Fruit fly (Drosophila melanogaster) whole organism, prepupa: ENCODE results near the gene rempA.

Experiments
- Blimp-1 ChIP-seq: fragments of 200-800 bp; sonication (Bioruptor generic); optimal IDR thresholded peaks from 3 replicates; lab custom pipeline; 2017; ENCODE audit warnings: missing biosample characterization, missing genetic modification characterization, mild to moderate bottlenecking, moderate library complexity, missing genetic modification reagents
- CG10631 ChIP-seq: fragments of 200-800 bp; sonication (Bioruptor generic); optimal IDR thresholded peaks from 2 replicates; lab custom pipeline; 2016; ENCODE audit warnings: missing biosample characterization, missing genetic modification characterization
- CG11294 ChIP-seq: fragments of 200-800 bp; sonication (Bioruptor generic); IDR thresholded peaks from 2 replicates; pipeline ENCODE4 v1.3.6; 2022; ENCODE audit warnings: missing biosample characterization, missing genetic modification characterization
- CG11902 ChIP-seq: fragments of 200-800 bp; sonication (Bioruptor generic); optimal IDR thresholded peaks from 3 replicates; lab custom pipeline; 2016; ENCODE audit warnings: missing biosample characterization, missing genetic modification characterization
- CG15336 ChIP-seq: fragments of 200-800 bp; sonication (Bioruptor generic); IDR thresholded peaks from 2 replicates; pipeline ENCODE4 v1.3.6; 2022; ENCODE audit warnings: missing biosample characterization, missing genetic modification characterization
- CG1621 ChIP-seq: fragments of 200-800 bp; sonication (Bioruptor generic); optimal IDR thresholded peaks from 3 replicates; lab custom pipeline; 2018; ENCODE audit warnings: missing biosample characterization, mild to moderate bottlenecking, missing genetic modification characterization
- CG16779 ChIP-seq: fragments of 200-800 bp; sonication (Bioruptor generic); optimal IDR thresholded peaks from 3 replicates; lab custom pipeline; 2017; ENCODE audit warnings: missing biosample characterization, mild to moderate bottlenecking, missing genetic modification characterization
- CG3032 ChIP-seq: fragments of 200-800 bp; optimal IDR thresholded peaks from 2 replicates; lab custom pipeline; 2019; ENCODE audit warnings: missing biosample characterization, mild to moderate bottlenecking, missing genetic modification characterization, moderate library complexity
- CG31627 ChIP-seq: fragments of 200-800 bp; sonication (Bioruptor generic); optimal IDR thresholded peaks from 3 replicates; lab custom pipeline; 2016; ENCODE audit warnings: missing biosample characterization, missing genetic modification characterization
- CG32006 ChIP-seq: fragments of 200-800 bp; sonication (Bioruptor generic); optimal IDR thresholded peaks from 3 replicates; lab custom pipeline; 2017; ENCODE audit warnings: missing biosample characterization, mild to moderate bottlenecking, missing genetic modification characterization
- CG34406 ChIP-seq: fragments of 200-800 bp; sonication (Bioruptor generic); optimal IDR thresholded peaks from 3 replicates; lab custom pipeline; 2016; ENCODE audit warnings: missing biosample characterization, missing genetic modification characterization
- CG3919 ChIP-seq: fragments of 200-800 bp; sonication (Bioruptor generic); optimal IDR thresholded peaks from 3 replicates; lab custom pipeline; 2016; ENCODE audit warnings: missing biosample characterization, missing genetic modification characterization
- CG6276 ChIP-seq: fragments of 200-800 bp; sonication (Bioruptor generic); optimal IDR thresholded peaks from 2 replicates; lab custom pipeline; 2017; ENCODE audit warnings: missing biosample characterization, mild to moderate bottlenecking, missing genetic modification characterization
- CG6792 ChIP-seq: fragments of 200-800 bp; sonication (Bioruptor generic); optimal IDR thresholded peaks from 3 replicates; lab custom pipeline; 2016; ENCODE audit warnings: missing biosample characterization, missing genetic modification characterization
- CG6808 ChIP-seq: fragments of 200-800 bp; sonication (Bioruptor generic); optimal IDR thresholded peaks from 3 replicates; lab custom pipeline; 2017; ENCODE audit warnings: missing biosample characterization, missing genetic modification characterization, mild to moderate bottlenecking, moderate library complexity, missing genetic modification reagents
- CG7368 ChIP-seq: fragments of 200-800 bp; sonication (Bioruptor generic); optimal IDR thresholded peaks from 3 replicates; lab custom pipeline; 2016; ENCODE audit warnings: missing biosample characterization, missing genetic modification characterization
- CG8632 ChIP-seq: fragments of 200-800 bp; sonication (Bioruptor generic); optimal IDR thresholded peaks from 3 replicates; lab custom pipeline; 2016; ENCODE audit warnings: missing biosample characterization, missing genetic modification characterization
- CG9139 ChIP-seq: fragments of 200-800 bp; sonication (Bioruptor generic); optimal IDR thresholded peaks from 3 replicates; lab custom pipeline; 2017; ENCODE audit warnings: missing biosample characterization, mild to moderate bottlenecking, missing genetic modification characterization
- Eip78C ChIP-seq: fragments of 200-800 bp; sonication (Bioruptor generic); peaks from one replicate; lab custom pipeline; 2016; ENCODE audit warnings: missing biosample characterization, missing genetic modification characterization
- Eip93F ChIP-seq: fragments of 200-800 bp; sonication (Bioruptor generic); optimal IDR thresholded peaks from 2 replicates; lab custom pipeline; 2016; ENCODE audit warnings: missing biosample characterization, mild to moderate bottlenecking, missing genetic modification characterization
- Ets96B ChIP-seq: fragments of 200-800 bp; optimal IDR thresholded peaks from 2 replicates; lab custom pipeline; 2019; ENCODE audit warnings: missing biosample characterization, mild to moderate bottlenecking, missing genetic modification characterization, moderate library complexity
- Hr38 ChIP-seq: sonication (Bioruptor generic); optimal IDR thresholded peaks from 2 replicates; lab custom pipeline; 2016; ENCODE audit warnings: missing biosample characterization, missing genetic modification characterization
- Hr39 ChIP-seq: fragments of 200-800 bp; sonication (Bioruptor generic); optimal IDR thresholded peaks from 2 replicates; lab custom pipeline; 2016; ENCODE audit warnings: missing biosample characterization, missing genetic modification characterization
- Hr4 ChIP-seq: fragments of 200-800 bp; sonication (Bioruptor generic); optimal IDR thresholded peaks from 3 replicates; lab custom pipeline; 2016; ENCODE audit warnings: missing biosample characterization, missing genetic modification characterization
- Lpt ChIP-seq: fragments of 200-800 bp; sonication (Bioruptor generic); optimal IDR thresholded peaks from 3 replicates; lab custom pipeline; 2016; ENCODE audit warnings: missing biosample characterization, missing genetic modification characterization
- Met ChIP-seq: fragments of 200-800 bp; sonication (Bioruptor generic); optimal IDR thresholded peaks from 3 replicates; lab custom pipeline; 2016; ENCODE audit warnings: missing biosample characterization, missing genetic modification characterization
- Smox ChIP-seq: fragments of 200-800 bp; sonication (Bioruptor generic); optimal IDR thresholded peaks from 3 replicates; lab custom pipeline; 2016; ENCODE audit warnings: missing biosample characterization, missing genetic modification characterization
- Sox14 ChIP-seq: fragments of 200-800 bp; sonication (Bioruptor generic); optimal IDR thresholded peaks from 3 replicates; lab custom pipeline; 2016; ENCODE audit warnings: missing biosample characterization, missing genetic modification characterization
- Sox15 ChIP-seq: fragments of 200-800 bp; sonication (Bioruptor generic); optimal IDR thresholded peaks from 3 replicates; lab custom pipeline; 2016; ENCODE audit warnings: missing biosample characterization, missing genetic modification characterization
- achi ChIP-seq: fragments of 200-800 bp; sonication (Bioruptor generic); optimal IDR thresholded peaks from 3 replicates; lab custom pipeline; 2016; ENCODE audit warnings: missing biosample characterization, missing genetic modification characterization
- cyc ChIP-seq: fragments of 200-800 bp; sonication (Bioruptor generic); optimal IDR thresholded peaks from 3 replicates; lab custom pipeline; 2016; ENCODE audit warnings: missing biosample characterization, missing genetic modification characterization
- dac ChIP-seq: fragments of 200-800 bp; sonication (Bioruptor generic); optimal IDR thresholded peaks from 2 replicates; lab custom pipeline; 2017; ENCODE audit warnings: missing biosample characterization, mild to moderate bottlenecking, missing genetic modification characterization
- eg ChIP-seq: fragments of 200-800 bp; sonication (Bioruptor generic); IDR thresholded peaks from 3 replicates; pipeline ENCODE4 v1.3.6; 2022; ENCODE audit warnings: missing biosample characterization, missing genetic modification characterization
- esn ChIP-seq: fragments of 200-800 bp; sonication (Bioruptor generic); optimal IDR thresholded peaks from 2 replicates; lab custom pipeline; 2016; ENCODE audit warnings: missing biosample characterization, mild to moderate bottlenecking, missing genetic modification characterization, moderate library complexity
- fd85E ChIP-seq: fragments of 200-800 bp; sonication (Bioruptor generic); optimal IDR thresholded peaks from 3 replicates; lab custom pipeline; 2016; ENCODE audit warnings: missing biosample characterization, missing genetic modification characterization
- salr ChIP-seq, 2 experiments: fragments of 200-800 bp; sonication (Bioruptor generic); optimal IDR thresholded peaks; 3 replicates each; lab custom pipeline; 2016 to 2018; ENCODE audit warnings: missing biosample characterization in 2 of 2, missing genetic modification characterization in 2 of 2, mild to moderate bottlenecking in 1 of 2
- ss ChIP-seq, 2 experiments: fragments of 200-800 bp; sonication (Bioruptor generic); optimal IDR thresholded peaks; 2 replicates in 1 of 2; 3 replicates in 1 of 2; lab custom pipeline; 2017 to 2018; ENCODE audit warnings: mild to moderate bottlenecking in 2 of 2, missing biosample characterization in 2 of 2, missing genetic modification characterization in 2 of 2, moderate library complexity in 1 of 2
- svp ChIP-seq: fragments of 200-800 bp; sonication (Bioruptor generic); peaks from one replicate; lab custom pipeline; 2016; ENCODE audit warnings: missing biosample characterization, missing genetic modification characterization
- topi ChIP-seq: fragments of 200-800 bp; sonication (Bioruptor generic); optimal IDR thresholded peaks from 3 replicates; lab custom pipeline; 2016; ENCODE audit warnings: missing biosample characterization, missing genetic modification characterization
- vri ChIP-seq: fragments of 200-800 bp; sonication (Bioruptor generic); optimal IDR thresholded peaks from 3 replicates; lab custom pipeline; 2016; ENCODE audit warnings: missing biosample characterization, mild to moderate bottlenecking, missing genetic modification characterization

rempA gene

DNA sequence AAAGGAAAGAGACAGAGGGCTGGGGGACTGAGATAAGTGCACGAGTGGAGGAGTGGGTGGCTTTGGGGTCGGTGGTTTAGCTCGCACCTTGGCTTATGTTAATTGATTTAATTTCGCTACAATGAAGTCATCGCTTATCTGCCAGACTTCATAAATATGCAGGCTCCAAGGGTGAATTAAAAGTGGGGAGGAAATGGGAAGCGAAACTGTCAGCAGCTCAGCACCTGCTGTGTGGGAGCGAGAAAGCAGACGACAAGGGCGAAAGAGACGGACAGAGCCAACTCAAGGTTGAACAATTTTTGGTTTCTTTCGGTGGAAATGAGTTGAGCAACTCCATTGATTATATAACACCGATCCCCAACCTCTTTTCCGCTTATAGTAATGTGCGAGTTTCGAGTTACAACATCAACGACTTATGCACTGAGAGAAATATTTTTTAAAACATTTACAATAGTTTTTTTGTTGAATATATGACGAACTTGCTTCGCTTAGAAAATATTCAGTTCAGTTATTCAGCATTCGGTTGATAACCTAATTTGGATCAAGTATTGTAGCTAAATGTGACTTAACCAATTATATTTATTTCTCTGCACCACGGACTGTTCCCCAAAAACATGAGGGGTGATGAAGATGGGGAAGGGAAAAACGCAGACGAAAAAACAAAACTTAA is 39.6 kb downstream of the rempA start (continued):
- peak; percentile 59 for TF ChIP-seq vri (GFP tag; lab: Kevin White, UChicago)
- TF ChIP-seq eg, result 0 out of 3 replicates have a peak, but pooled peaks have one; percentile 44
- TF ChIP-seq cyc, result peak; percentile 47
- TF ChIP-seq esn (GFP tag; lab: Kevin White, UChicago), result peak; percentile 62
- peak; percentile 13 for TF ChIP-seq CG32006 (GFP tag; lab: Kevin White, UChicago)
- TF ChIP-seq CG6792 (GFP tag; lab: Kevin White, UChicago), result peak; percentile 65
- TF ChIP-seq Met (GFP tag; lab: Kevin White, UChicago), result peak; percentile 65
- TF ChIP-seq topi, result peak; percentile 63

DNA sequence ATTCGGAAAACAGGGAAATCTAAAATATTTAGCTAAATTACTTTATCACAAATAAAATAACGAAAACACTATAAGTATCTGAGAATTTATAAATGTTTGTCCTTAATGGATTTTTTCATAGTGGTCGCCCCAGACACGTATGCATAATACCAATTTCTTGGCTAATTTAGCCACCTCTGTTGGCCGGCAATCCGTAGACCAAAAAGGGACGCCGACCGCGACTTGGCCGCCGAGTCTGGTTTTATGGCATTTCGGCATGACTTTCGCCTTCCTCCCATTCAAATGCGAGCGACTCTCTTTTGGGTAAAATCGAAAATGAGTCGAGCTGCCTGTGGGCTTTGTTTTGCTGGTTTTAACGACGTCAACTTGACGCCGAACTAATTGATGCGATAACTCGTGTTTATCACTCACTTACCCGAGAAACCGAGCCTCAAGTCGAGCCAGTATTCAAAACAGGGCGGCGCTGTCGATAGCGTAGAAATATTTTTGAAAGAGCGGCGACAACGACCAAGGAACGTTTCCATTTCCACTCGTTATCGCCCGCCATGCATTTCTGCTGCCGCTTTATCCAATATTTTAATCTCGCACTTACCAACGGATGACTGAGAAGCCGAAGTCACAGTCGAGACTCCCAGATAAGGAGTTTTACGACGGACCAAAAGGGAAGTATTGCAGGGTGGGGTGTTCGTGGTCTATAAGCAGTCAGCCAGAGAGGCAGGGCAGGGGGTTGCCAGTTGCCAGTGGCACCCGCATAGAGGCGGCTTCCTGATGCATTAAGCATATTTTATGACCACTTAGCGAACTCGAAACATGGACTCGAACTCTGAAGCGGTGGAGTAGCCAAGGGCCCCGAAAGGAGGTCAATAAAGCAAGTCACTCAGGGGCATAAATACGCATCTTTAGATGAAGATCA is 40.9 kb downstream of the rempA start:
- no peak for TF ChIP-seq CG3919
- no peak for TF ChIP-seq CG7368 (GFP tag; lab: Kevin White, UChicago)
- TF ChIP-seq Eip78C (GFP tag; lab: Kevin White, UChicago), result peak; percentile 54
- no peak for TF ChIP-seq CG9139
- no peak for TF ChIP-seq CG6276 (GFP tag; lab: Kevin White, UChicago)
- TF ChIP-seq Hr38 (GFP tag; lab: Kevin White, UChicago), result no peak
- TF ChIP-seq esn (GFP tag; lab: Kevin White, UChicago), result no peak
- TF ChIP-seq Ets96B (tag; lab: Kevin White, UChicago), result no peak
- no peak for TF ChIP-seq achi (GFP tag; lab: Kevin White, UChicago)
- TF ChIP-seq CG6808 (GFP tag; lab: Kevin White, UChicago), result peak; percentile 17
- TF ChIP-seq CG1621 (tag; lab: Kevin White, UChicago), result no peak
- no peak for TF ChIP-seq CG8632 (GFP tag; lab: Kevin White, UChicago)
- TF ChIP-seq eg, result no peak
- no peak for TF ChIP-seq cyc
- peak; percentile 70 for TF ChIP-seq svp (GFP tag; lab: Kevin White, UChicago)
- no peak for TF ChIP-seq Sox14 (GFP tag; lab: Kevin White, UChicago)
- no peak for TF ChIP-seq CG11294 (GFP tag; lab: Robert Waterston, UW)
- TF ChIP-seq Lpt (GFP tag; lab: Kevin White, UChicago), result no peak
- TF ChIP-seq Hr39 (GFP tag; lab: Kevin White, UChicago), result no peak
- TF ChIP-seq Smox (GFP tag; lab: Kevin White, UChicago), result no peak
- TF ChIP-seq fd85E (GFP tag; lab: Kevin White, UChicago), result no peak
- no peak for TF ChIP-seq CG31627 (GFP tag; lab: Kevin White, UChicago)
- no peak for TF ChIP-seq CG10631 (GFP tag; lab: Kevin White, UChicago)
- no peak for TF ChIP-seq CG6792 (GFP tag; lab: Kevin White, UChicago)
- TF ChIP-seq CG11902 (GFP tag; lab: Kevin White, UChicago), result no peak
- TF ChIP-seq, all 60 proteins: peak for 3

DNA sequence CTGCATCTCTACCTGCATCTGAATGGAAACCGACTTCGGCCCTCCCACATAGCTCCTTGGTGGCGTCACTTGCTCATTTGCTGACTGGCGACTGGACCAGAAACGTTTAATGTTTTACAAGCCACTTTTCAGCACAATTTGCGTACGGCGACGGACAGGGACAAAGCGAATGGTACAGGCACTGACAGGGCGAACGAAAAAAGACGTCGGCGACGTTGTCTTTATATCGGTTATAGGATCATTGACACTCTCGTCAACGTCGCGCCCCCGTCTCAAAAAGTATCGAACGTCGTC is 41.5 kb downstream of the rempA start:
- TF ChIP-seq svp (GFP tag; lab: Kevin White, UChicago) (peak; percentile 33), CG6792 (GFP tag; lab: Kevin White, UChicago) (no peak)

DNA sequence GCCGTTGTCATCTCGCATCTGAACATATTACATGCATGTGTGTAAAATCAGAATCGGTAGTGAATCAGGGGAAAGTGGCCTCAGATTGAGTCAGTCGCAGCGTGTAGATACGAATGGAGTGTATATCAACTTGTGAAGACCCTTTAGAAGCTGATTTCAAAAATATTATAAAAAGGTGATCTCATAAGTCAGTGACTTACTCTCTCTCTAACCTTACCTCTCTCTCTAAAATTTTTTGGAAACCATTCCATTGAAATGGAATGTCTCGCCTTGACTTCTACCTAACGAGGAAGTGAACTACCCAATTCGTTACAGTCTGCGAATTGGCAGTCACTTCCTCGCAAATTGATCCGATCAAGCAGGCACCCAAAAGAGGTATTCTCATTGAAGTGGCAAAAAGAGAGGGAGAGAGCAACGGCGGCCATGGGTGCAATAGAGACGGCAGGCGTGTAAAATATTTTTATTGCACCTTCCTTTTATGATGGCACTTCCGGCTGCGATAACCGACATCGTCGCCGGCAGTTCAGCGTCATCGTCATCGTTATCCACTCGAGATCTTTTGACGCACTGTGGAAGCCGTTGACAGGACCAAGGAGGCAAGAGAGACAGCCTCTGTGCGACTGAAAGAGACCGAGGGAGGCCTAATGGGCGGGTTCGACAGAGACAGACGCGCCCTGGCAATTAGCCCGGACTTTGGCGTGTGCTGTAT is 42.0 kb downstream of the rempA start:
- no peak for TF ChIP-seq CG15336 (GFP tag; lab: Robert Waterston, UW)
- TF ChIP-seq vri (GFP tag; lab: Kevin White, UChicago), result no peak
- TF ChIP-seq CG3032 (tag; lab: Kevin White, UChicago), result no peak
- peak; percentile 43 for TF ChIP-seq Ets96B (tag; lab: Kevin White, UChicago)
- TF ChIP-seq CG34406 (GFP tag; lab: Kevin White, UChicago), result peak; percentile 36
- no peak for TF ChIP-seq fd85E (GFP tag; lab: Kevin White, UChicago)
- TF ChIP-seq dac (GFP tag; lab: Kevin White, UChicago), result no peak
- TF ChIP-seq Hr39 (GFP tag; lab: Kevin White, UChicago), result peak; percentile 66
- TF ChIP-seq Hr4 (GFP tag; lab: Kevin White, UChicago), result no peak
- no peak for TF ChIP-seq eg
- peak; percentile 10 for TF ChIP-seq Blimp-1 (GFP tag; lab: Kevin White, UChicago)
- no peak for TF ChIP-seq ss (GFP tag; optimal IDR thresholded peaks at IDR 0.05; lab: Kevin White, UChicago)
- no peak for TF ChIP-seq CG6276 (GFP tag; lab: Kevin White, UChicago)
- TF ChIP-seq CG8632 (GFP tag; lab: Kevin White, UChicago), result peak; percentile 41
- no peak for TF ChIP-seq CG6808 (GFP tag; lab: Kevin White, UChicago)
- no peak for TF ChIP-seq salr (GFP tag; optimal IDR thresholded peaks at IDR 0.05; lab: Kevin White, UChicago)
- no peak for TF ChIP-seq CG16779 (tag; lab: Kevin White, UChicago)
- peak; percentile 2 for TF ChIP-seq Sox15 (GFP tag; lab: Kevin White, UChicago)
- peak; percentile 12 for TF ChIP-seq Sox14 (GFP tag; lab: Kevin White, UChicago)
- no peak for TF ChIP-seq Eip93F (GFP tag; lab: Kevin White, UChicago)
- no peak for TF ChIP-seq CG1621 (tag; lab: Kevin White, UChicago)
